Worm (Caenorhabditis elegans): Measurements from ENCODE around the gene C17H12.12.
A peak's percentile ranks its signal among the peaks of the same experiment; 100 is the strongest.

ce11 chrIV:6803805-6804344 lies 8.2 kb downstream of the C17H12.12 start:
- TF ChIP-seq nhr-11 (tag; optimal IDR thresholded peaks at IDR 0.05) (no peak), zag-1 (tag; optimal IDR thresholded peaks at IDR 0.05) (no peak), efl-1 (optimal IDR thresholded peaks at IDR 0.05) (no peak), efl-1 (GFP tag; optimal IDR thresholded peaks at IDR 0.05 in 1 of 2) (peak in 1 of 2 experiments; percentile 60), sptf-1 (tag; optimal IDR thresholded peaks at IDR 0.05) (no peak)

All from whole organism, L1 larva.